Worm (Caenorhabditis elegans) whole organism, mixed stage, embryonic: ENCODE results near the gene nlp-33.
A peak's percentile ranks its signal among the peaks of the same experiment; 100 is the strongest.

Experiments
- blmp-1 ChIP-seq: fragments of 150-350 bp; optimal IDR thresholded peaks from 2 replicates; lab custom pipeline; 2014; ENCODE audit warnings: missing biosample characterization, missing genetic modification characterization
- elt-1 ChIP-seq: sonication (generic microtip); optimal IDR thresholded peaks from 2 replicates; lab custom pipeline; 2017; ENCODE audit warnings: missing genetic modification characterization, mild to moderate bottlenecking, missing compliant biosample characterization, antibody characterized with exemption, moderate library complexity, borderline replicate concordance; ENCODE audit not compliant: insufficient read depth
- hlh-1 ChIP-seq: fragments of 150-350 bp; optimal IDR thresholded peaks from 2 replicates; lab custom pipeline; 2014; ENCODE audit warnings: missing biosample characterization, missing genetic modification reagents, missing genetic modification characterization
- lin-13 ChIP-seq: fragments of 150-350 bp; optimal IDR thresholded peaks from 2 replicates; lab custom pipeline; 2014; ENCODE audit warnings: missing biosample characterization, missing genetic modification characterization
- mls-2 ChIP-seq: sonication (generic microtip); optimal IDR thresholded peaks from 2 replicates; lab custom pipeline; 2016; ENCODE audit warnings: mild to moderate bottlenecking, missing genetic modification characterization, moderate library complexity, missing compliant biosample characterization
- nhr-28 ChIP-seq: fragments of 150-350 bp; optimal IDR thresholded peaks from 2 replicates; lab custom pipeline; 2014; ENCODE audit warnings: missing biosample characterization, missing genetic modification characterization
- snpc-4 ChIP-seq: fragments of 150-350 bp; optimal IDR thresholded peaks from 2 replicates; lab custom pipeline; 2014; ENCODE audit warnings: missing biosample characterization, missing genetic modification characterization
- unc-39 ChIP-seq: fragments of 150-350 bp; optimal IDR thresholded peaks from 2 replicates; lab custom pipeline; 2014; ENCODE audit warnings: missing biosample characterization, missing genetic modification characterization
- unc-62 ChIP-seq: fragments of 150-350 bp; optimal IDR thresholded peaks from 2 replicates; lab custom pipeline; 2014; ENCODE audit warnings: missing biosample characterization, missing genetic modification reagents, missing genetic modification characterization
- ztf-11 ChIP-seq: fragments of 150-350 bp; optimal IDR thresholded peaks from 2 replicates; lab custom pipeline; 2014; ENCODE audit warnings: missing biosample characterization, missing genetic modification characterization

- TF ChIP-seq hlh-1 (tag; lab: Kevin White, UChicago): peak; percentile 56
- TF ChIP-seq ztf-11: no peak
- no peak for TF ChIP-seq blmp-1
- no peak for TF ChIP-seq unc-39 (tag; lab: Kevin White, UChicago)
- no peak for TF ChIP-seq unc-62 (GFP tag; lab: Kevin White, UChicago)
- TF ChIP-seq snpc-4 (tag; lab: Kevin White, UChicago): no peak
- TF ChIP-seq nhr-28: no peak
- TF ChIP-seq lin-13 (tag; lab: Kevin White, UChicago): no peak
- no peak for TF ChIP-seq mls-2 (tag; lab: Kevin White, UChicago)
- no peak for TF ChIP-seq elt-1 (tag; lab: Kevin White, UChicago)
These were observed 25.9 kb upstream of the nlp-33 start for ce11 chrV:11121247-11121646.
